Worm (Caenorhabditis elegans) whole organism, young adult: Measurements from ENCODE around the gene his-6.

Source experiments
- B0019.2 ChIP-seq: fragments of 200-800 bp; sonication (Bioruptor generic); conservative IDR thresholded peaks from 2 replicates; pipeline ENCODE4 v1.3.6; 2022; ENCODE audit warnings: missing genetic modification reagents, missing genetic modification characterization, missing compliant biosample characterization
- B0035.1 ChIP-seq: sonication (generic microtip); optimal IDR thresholded peaks from 2 replicates; lab custom pipeline; 2016; ENCODE audit warnings: missing genetic modification characterization, mild to moderate bottlenecking, missing compliant biosample characterization, missing genotype, missing genetic modification reagents
- B0336.3 ChIP-seq: fragments of 200-800 bp; sonication (Bioruptor generic); IDR thresholded peaks from 2 replicates; pipeline ENCODE4 v1.3.6; 2022; ENCODE audit warnings: missing genetic modification characterization, missing compliant biosample characterization
- D2030.7 ChIP-seq: fragments of 200-800 bp; sonication (Bioruptor generic); IDR thresholded peaks from 2 replicates; pipeline ENCODE4 v1.3.6; 2022; ENCODE audit warnings: missing genetic modification reagents, missing genetic modification characterization, missing compliant biosample characterization
- F10E7.11 ChIP-seq: sonication (generic microtip); optimal IDR thresholded peaks from 2 replicates; lab custom pipeline; 2017; ENCODE audit warnings: mild to moderate bottlenecking, missing genetic modification characterization, moderate library complexity, missing compliant biosample characterization
- F23B12.7 ChIP-seq: sonication (generic microtip); optimal IDR thresholded peaks from 2 replicates; lab custom pipeline; 2017; ENCODE audit warnings: missing genetic modification characterization, mild to moderate bottlenecking, missing compliant biosample characterization, antibody characterized with exemption, moderate library complexity; ENCODE audit not compliant: insufficient read depth
- F33H1.4 ChIP-seq: fragments of 200-800 bp; sonication (Bioruptor generic); IDR thresholded peaks from 2 replicates; pipeline ENCODE4 v1.3.6; 2022; ENCODE audit warnings: missing genetic modification reagents, missing genetic modification characterization, missing compliant biosample characterization
- F37B4.10 ChIP-seq: fragments of 200-800 bp; sonication (Bioruptor generic); IDR thresholded peaks from 2 replicates; pipeline ENCODE4 v1.3.6; 2022; ENCODE audit warnings: missing genetic modification characterization, missing compliant biosample characterization
- F57C9.4 ChIP-seq: sonication (generic microtip); optimal IDR thresholded peaks from 2 replicates; lab custom pipeline; 2017; ENCODE audit warnings: mild to moderate bottlenecking, missing genetic modification characterization, missing compliant biosample characterization
- K11D2.4 ChIP-seq: fragments of 200-800 bp; sonication (Bioruptor generic); IDR thresholded peaks from 2 replicates; pipeline ENCODE4 v1.3.6; 2022; ENCODE audit warnings: missing genetic modification reagents, missing genetic modification characterization, missing compliant biosample characterization
- K12H6.12 ChIP-seq: fragments of 200-800 bp; sonication (Bioruptor generic); optimal IDR thresholded peaks from 2 replicates; lab custom pipeline; 2018; ENCODE audit warnings: mild to moderate bottlenecking, missing genetic modification characterization, missing compliant biosample characterization
- Y53F4B.3 ChIP-seq: fragments of 200-800 bp; sonication (Bioruptor generic); IDR thresholded peaks from 2 replicates; pipeline ENCODE4 v1.3.6; 2022; ENCODE audit warnings: missing genetic modification reagents, missing genetic modification characterization, missing compliant biosample characterization
- Y95B8A.8 ChIP-seq: fragments of 200-800 bp; sonication (Bioruptor generic); IDR thresholded peaks from 2 replicates; pipeline ENCODE4 v1.3.6; 2022; ENCODE audit warnings: missing genetic modification reagents, missing genetic modification characterization, missing compliant biosample characterization
- aptf-2 ChIP-seq: fragments of 200-800 bp; sonication (Bioruptor generic); conservative IDR thresholded peaks from 2 replicates; pipeline ENCODE4 v1.3.6; 2022; ENCODE audit warnings: missing genetic modification reagents, missing genetic modification characterization, missing compliant biosample characterization
- aptf-3 ChIP-seq: fragments of 200-800 bp; sonication (Bioruptor generic); IDR thresholded peaks from 2 replicates; pipeline ENCODE4 v1.3.6; 2022; ENCODE audit warnings: missing genetic modification characterization, missing compliant biosample characterization
- atf-7 ChIP-seq: sonication (generic microtip); optimal IDR thresholded peaks from 2 replicates; lab custom pipeline; 2017; ENCODE audit warnings: mild to moderate bottlenecking, missing genetic modification characterization, missing compliant biosample characterization
- athp-1 ChIP-seq: sonication (generic microtip); optimal IDR thresholded peaks from 2 replicates; lab custom pipeline; 2017; ENCODE audit warnings: mild to moderate bottlenecking, missing genetic modification characterization, missing compliant biosample characterization
- attf-3 ChIP-seq: fragments of 200-800 bp; sonication (Bioruptor generic); conservative IDR thresholded peaks from 2 replicates; pipeline ENCODE4 v1.3.6; 2022; ENCODE audit warnings: missing genetic modification reagents, missing genetic modification characterization, missing compliant biosample characterization
- attf-5 ChIP-seq: fragments of 200-800 bp; sonication (Bioruptor generic); optimal IDR thresholded peaks from 2 replicates; lab custom pipeline; 2018; ENCODE audit warnings: mild to moderate bottlenecking, missing genetic modification characterization, missing compliant biosample characterization
- ceh-40 ChIP-seq: fragments of 200-800 bp; sonication (Bioruptor generic); IDR thresholded peaks from 2 replicates; pipeline ENCODE4 v1.3.6; 2022; ENCODE audit warnings: missing genetic modification characterization, missing compliant biosample characterization
- ceh-79 ChIP-seq: sonication (generic microtip); optimal IDR thresholded peaks from 2 replicates; lab custom pipeline; 2017; ENCODE audit warnings: mild to moderate bottlenecking, missing genetic modification characterization, missing compliant biosample characterization
- dox-1 ChIP-seq: fragments of 200-800 bp; sonication (Bioruptor generic); IDR thresholded peaks from 2 replicates; pipeline ENCODE4 v1.3.6; 2022; ENCODE audit warnings: missing genetic modification reagents, missing genetic modification characterization, missing compliant biosample characterization
- dpff-1 ChIP-seq: sonication (generic microtip); optimal IDR thresholded peaks from 2 replicates; lab custom pipeline; 2017; ENCODE audit warnings: mild to moderate bottlenecking, missing genetic modification characterization, missing compliant biosample characterization
- efl-1 ChIP-seq: fragments of 150-350 bp; optimal IDR thresholded peaks from 2 replicates; lab custom pipeline; 2014; ENCODE audit warnings: missing biosample characterization, missing genetic modification reagents, missing genetic modification characterization
- egrh-3 ChIP-seq: fragments of 200-800 bp; sonication (Bioruptor generic); IDR thresholded peaks from 2 replicates; pipeline ENCODE4 v1.3.6; 2022; ENCODE audit warnings: missing genetic modification reagents, missing genetic modification characterization, missing compliant biosample characterization
- ets-4 ChIP-seq: fragments of 200-800 bp; sonication (Bioruptor generic); optimal IDR thresholded peaks from 2 replicates; lab custom pipeline; 2018; ENCODE audit warnings: mild to moderate bottlenecking, missing genetic modification characterization, missing compliant biosample characterization
- hmg-1.2 ChIP-seq: fragments of 200-800 bp; sonication (Bioruptor generic); IDR thresholded peaks from 2 replicates; pipeline ENCODE4 v1.3.6; 2022; ENCODE audit warnings: missing genetic modification reagents, missing genetic modification characterization, missing compliant biosample characterization
- hrde-1 ChIP-seq: sonication (generic microtip); optimal IDR thresholded peaks from 2 replicates; lab custom pipeline; 2016; ENCODE audit warnings: missing genetic modification characterization, mild to moderate bottlenecking, missing compliant biosample characterization, moderate library complexity, missing genotype, missing genetic modification reagents, borderline replicate concordance
- let-526 ChIP-seq: fragments of 200-800 bp; sonication (Bioruptor generic); IDR thresholded peaks from 2 replicates; pipeline ENCODE4 v1.3.6; 2022; ENCODE audit warnings: missing genetic modification reagents, missing genetic modification characterization, missing compliant biosample characterization
- lin-54 ChIP-seq: fragments of 200-800 bp; sonication (Bioruptor generic); optimal IDR thresholded peaks from 2 replicates; lab custom pipeline; 2018; ENCODE audit warnings: mild to moderate bottlenecking, missing genetic modification characterization, missing compliant biosample characterization
- lsy-27 ChIP-seq: sonication (generic microtip); optimal IDR thresholded peaks from 2 replicates; lab custom pipeline; 2017; ENCODE audit warnings: missing genetic modification characterization, mild to moderate bottlenecking, missing compliant biosample characterization, antibody characterized with exemption, missing genotype, borderline replicate concordance; ENCODE audit not compliant: insufficient read depth
- madf-10 ChIP-seq: sonication (generic microtip); optimal IDR thresholded peaks from 2 replicates; lab custom pipeline; 2016; ENCODE audit warnings: mild to moderate bottlenecking, missing genetic modification characterization, missing compliant biosample characterization
- madf-8 ChIP-seq: fragments of 200-800 bp; sonication (Bioruptor generic); conservative IDR thresholded peaks from 2 replicates; pipeline ENCODE4 v1.3.6; 2022; ENCODE audit warnings: missing genetic modification reagents, missing genetic modification characterization, missing compliant biosample characterization
- mes-4 ChIP-seq: sonication (generic microtip); optimal IDR thresholded peaks from 2 replicates; lab custom pipeline; 2016; ENCODE audit warnings: missing genotype, missing genetic modification characterization, missing compliant biosample characterization
- nhr-120 ChIP-seq: fragments of 200-800 bp; sonication (Bioruptor generic); IDR thresholded peaks from 2 replicates; pipeline ENCODE4 v1.3.6; 2022; ENCODE audit warnings: missing genetic modification characterization, missing compliant biosample characterization
- nhr-179 ChIP-seq: sonication (generic microtip); optimal IDR thresholded peaks from 2 replicates; lab custom pipeline; 2016; ENCODE audit warnings: mild to moderate bottlenecking, missing genetic modification characterization, missing compliant biosample characterization
- nhr-80 ChIP-seq: sonication (generic microtip); optimal IDR thresholded peaks from 2 replicates; lab custom pipeline; 2016; ENCODE audit warnings: missing genetic modification characterization, missing compliant biosample characterization
- nhr-90 ChIP-seq: sonication (generic microtip); optimal IDR thresholded peaks from 2 replicates; lab custom pipeline; 2016; ENCODE audit warnings: missing genotype, mild to moderate bottlenecking, missing genetic modification characterization, missing compliant biosample characterization
- rpc-1 ChIP-seq, 2 experiments: fragments of 150-350 bp in 1 of 2; sonication (generic microtip) in 1 of 2; optimal IDR thresholded peaks; 2 replicates each; lab custom pipeline; 2014 to 2018; ENCODE audit warnings: missing biosample characterization in 1 of 2, missing genetic modification characterization in 1 of 2, missing genetic modification reagents in 1 of 2, missing genotype in 1 of 2
- sea-2 ChIP-seq: fragments of 200-800 bp; sonication (Bioruptor generic); IDR thresholded peaks from 2 replicates; pipeline ENCODE4 v1.3.6; 2022; ENCODE audit warnings: missing genetic modification characterization, missing compliant biosample characterization
- snpc-1.1 ChIP-seq: sonication (generic microtip); optimal IDR thresholded peaks from 2 replicates; lab custom pipeline; 2017; ENCODE audit warnings: missing genetic modification characterization, mild to moderate bottlenecking, missing compliant biosample characterization, antibody characterized with exemption, moderate library complexity, missing genotype, missing genetic modification reagents; ENCODE audit not compliant: insufficient read depth
- snpc-4 ChIP-seq, 5 experiments: fragments of 150-350 bp in 1 of 5; sonication (generic microtip) in 4 of 5; optimal IDR thresholded peaks; 2 replicates each; lab custom pipeline; 2014 to 2018; ENCODE audit warnings: missing genetic modification characterization in 5 of 5, missing biosample characterization in 3 of 5, antibody characterized with exemption in 2 of 5, mild to moderate bottlenecking in 2 of 5, missing compliant biosample characterization in 2 of 5, missing genotype in 2 of 5, moderate library complexity in 2 of 5, missing genetic modification reagents in 1 of 5
- sptf-2 ChIP-seq: fragments of 200-800 bp; sonication (Bioruptor generic); optimal IDR thresholded peaks from 2 replicates; lab custom pipeline; 2018; ENCODE audit warnings: mild to moderate bottlenecking, missing genetic modification characterization, missing compliant biosample characterization
- unc-130 ChIP-seq: sonication (generic microtip); optimal IDR thresholded peaks from 2 replicates; lab custom pipeline; 2016; ENCODE audit warnings: missing genetic modification reagents, missing genetic modification characterization, missing compliant biosample characterization
- ztf-18 ChIP-seq: sonication (generic microtip); optimal IDR thresholded peaks from 2 replicates; lab custom pipeline; 2016; ENCODE audit warnings: missing genotype, mild to moderate bottlenecking, missing genetic modification characterization, missing compliant biosample characterization
- ztf-22 ChIP-seq: fragments of 200-800 bp; sonication (Bioruptor generic); optimal IDR thresholded peaks from 2 replicates; lab custom pipeline; 2018; ENCODE audit warnings: mild to moderate bottlenecking, missing genetic modification characterization, moderate library complexity, missing compliant biosample characterization
- ztf-26 ChIP-seq: sonication (generic microtip); optimal IDR thresholded peaks from 2 replicates; lab custom pipeline; 2017; ENCODE audit warnings: missing genetic modification characterization, missing compliant biosample characterization
- ztf-6 ChIP-seq: fragments of 200-800 bp; sonication (Bioruptor generic); IDR thresholded peaks from 2 replicates; pipeline ENCODE4 v1.3.6; 2022; ENCODE audit warnings: missing genetic modification reagents, missing genetic modification characterization, missing compliant biosample characterization

The his-6 gene

ce11 chrV:8495965-8496364 lies 38.8 kb downstream of the his-6 start (continued):
- peak; percentile 66 for TF ChIP-seq D2030.7 (GFP tag; lab: Robert Waterston, UW)
- TF ChIP-seq sptf-2, result peak; percentile 62
- TF ChIP-seq rpc-1 (optimal IDR thresholded peaks at IDR 0.05; lab: Kevin White, UChicago), result peak; percentile 72
- TF ChIP-seq rpc-1 (tag; optimal IDR thresholded peaks at IDR 0.05; lab: Kevin White, UChicago), result peak; percentile 88
- no peak for TF ChIP-seq egrh-3
- TF ChIP-seq K11D2.4 (GFP tag; lab: Robert Waterston, UW), result no peak
- no peak for TF ChIP-seq nhr-179 (tag; lab: Kevin White, UChicago)
- peak; percentile 82 for TF ChIP-seq dox-1
- TF ChIP-seq F33H1.4 (GFP tag; lab: Robert Waterston, UW), result no peak; the same call in 1 of the 2 replicates
- no peak for TF ChIP-seq ets-4 (GFP tag; lab: Kevin White, UChicago)
- no peak for TF ChIP-seq ztf-26 (tag; lab: Kevin White, UChicago)
- TF ChIP-seq dpff-1 (tag; lab: Kevin White, UChicago), result no peak
- peak; percentile 53 for TF ChIP-seq nhr-90
- no peak for TF ChIP-seq B0035.1
- peak; percentile 47 for TF ChIP-seq ztf-18 (tag; lab: Kevin White, UChicago)
- TF ChIP-seq K12H6.12, result no peak
- no peak for TF ChIP-seq ztf-22
- TF ChIP-seq mes-4, result no peak
- TF ChIP-seq athp-1 (tag; lab: Kevin White, UChicago), result no peak
- TF ChIP-seq aptf-3, result no peak
- peak; percentile 68 for TF ChIP-seq snpc-1.1 (tag; lab: Kevin White, UChicago)
- TF ChIP-seq let-526, result no peak
- no peak for TF ChIP-seq Y53F4B.3
- TF ChIP-seq Y95B8A.8, result 0 out of 2 replicates have a peak, but pooled peaks have one; percentile 77
- TF ChIP-seq ztf-6, result no peak
- TF ChIP-seq nhr-120 (GFP tag; lab: Robert Waterston, UW), result no peak
- no peak for TF ChIP-seq sea-2 (GFP tag; lab: Robert Waterston, UW)
- no peak for TF ChIP-seq F57C9.4
- TF ChIP-seq aptf-2, result no peak
- peak; percentile 50; the same call in 1 of the 2 replicates for TF ChIP-seq B0336.3 (GFP tag; lab: Robert Waterston, UW)
- TF ChIP-seq atf-7 (tag; lab: Kevin White, UChicago), result no peak
- peak; percentile 29 for TF ChIP-seq lin-54
- no peak for TF ChIP-seq F37B4.10 (GFP tag; lab: Robert Waterston, UW)
- peak; percentile 58 for TF ChIP-seq F23B12.7 (tag; lab: Kevin White, UChicago)
- no peak for TF ChIP-seq lsy-27 (tag; lab: Kevin White, UChicago)
- TF ChIP-seq F10E7.11 (tag; lab: Kevin White, UChicago), result no peak
- TF ChIP-seq hrde-1 (tag; lab: Kevin White, UChicago), result peak; percentile 6
- TF ChIP-seq unc-130 (GFP tag; lab: Kevin White, UChicago), result no peak
- no peak for TF ChIP-seq ceh-79 (tag; lab: Kevin White, UChicago)
- no peak for TF ChIP-seq nhr-80 (tag; lab: Kevin White, UChicago)
- TF ChIP-seq hmg-1.2 (GFP tag; lab: Robert Waterston, UW), result peak; percentile 72
- TF ChIP-seq attf-3 (GFP tag; lab: Robert Waterston, UW), result 0 out of 2 replicates have a peak, but pooled peaks have one; percentile 40
- no peak for TF ChIP-seq madf-8
- peak; percentile 43 for TF ChIP-seq attf-5 (GFP tag; lab: Kevin White, UChicago)
- peak; percentile 63; the same call in 1 of the 2 replicates for TF ChIP-seq ceh-40 (GFP tag; lab: Robert Waterston, UW)
- peak; percentile 17 for TF ChIP-seq snpc-4 (GFP tag; optimal IDR thresholded peaks at IDR 0.05; lab: Kevin White, UChicago)
- TF ChIP-seq snpc-4 (tag; optimal IDR thresholded peaks at IDR 0.05; lab: Kevin White, UChicago), result peak; percentile 43 to 90 (median 68)
- TF ChIP-seq B0019.2 (GFP tag; lab: Robert Waterston, UW), result no peak
- TF ChIP-seq efl-1 (GFP tag; lab: Kevin White, UChicago), result no peak
- TF ChIP-seq madf-10 (tag; lab: Kevin White, UChicago), result peak; percentile 33
